Fruit fly (Drosophila melanogaster) whole organism, embryonic: ENCODE measurements around the gene CG5521.

ENCODE experiments used
- B-H2 ChIP-seq: fragments of 200-800 bp; sonication (Bioruptor generic); optimal IDR thresholded peaks from 2 replicates; lab custom pipeline; 2018; ENCODE audit warnings: missing biosample characterization, mild to moderate bottlenecking, missing genetic modification characterization
- CG10431 ChIP-seq: fragments of 200-800 bp; sonication (Bioruptor generic); optimal IDR thresholded peaks from 3 replicates; lab custom pipeline; 2018; ENCODE audit warnings: missing biosample characterization, mild to moderate bottlenecking, missing genetic modification characterization
- CG10654 ChIP-seq: fragments of 200-800 bp; sonication (Bioruptor generic); optimal IDR thresholded peaks from 2 replicates; lab custom pipeline; 2016; ENCODE audit warnings: missing biosample characterization, missing genetic modification characterization
- CG11093 ChIP-seq: fragments of 200-800 bp; sonication (Bioruptor generic); IDR thresholded peaks from 3 replicates; pipeline ENCODE4 v1.3.6; 2022; ENCODE audit warnings: missing biosample characterization, missing genetic modification characterization
- CG11695 ChIP-seq: fragments of 200-800 bp; sonication (Bioruptor generic); IDR thresholded peaks from 3 replicates; pipeline ENCODE4 v1.3.6; 2022; ENCODE audit warnings: missing biosample characterization, missing genetic modification characterization
- CG13775 ChIP-seq: fragments of 200-800 bp; sonication (Bioruptor generic); optimal IDR thresholded peaks from 3 replicates; lab custom pipeline; 2017; ENCODE audit warnings: missing biosample characterization, mild to moderate bottlenecking, missing genetic modification characterization
- CG1647 ChIP-seq: fragments of 200-800 bp; sonication (Bioruptor generic); optimal IDR thresholded peaks from 3 replicates; lab custom pipeline; 2016; ENCODE audit warnings: missing biosample characterization, missing genetic modification characterization
- CG17829 ChIP-seq: fragments of 200-800 bp; optimal IDR thresholded peaks from 2 replicates; lab custom pipeline; 2019; ENCODE audit warnings: missing biosample characterization, mild to moderate bottlenecking, missing genetic modification characterization, moderate library complexity
- CG18764 ChIP-seq: fragments of 200-800 bp; sonication (Bioruptor generic); optimal IDR thresholded peaks from 3 replicates; lab custom pipeline; 2016; ENCODE audit warnings: missing biosample characterization, missing genetic modification characterization
- CG32532 ChIP-seq: fragments of 200-800 bp; sonication (Bioruptor generic); IDR thresholded peaks from 2 replicates; pipeline ENCODE4 v1.3.6; 2022; ENCODE audit warnings: missing biosample characterization, missing genetic modification characterization
- CG34224 ChIP-seq: fragments of 200-800 bp; sonication (Bioruptor generic); IDR thresholded peaks from 3 replicates; pipeline ENCODE4 v1.3.6; 2022; ENCODE audit warnings: missing biosample characterization, missing genetic modification characterization; ENCODE audit not compliant: partially characterized antibody
- CG4404 ChIP-seq: fragments of 200-800 bp; sonication (Bioruptor generic); IDR thresholded peaks from 2 replicates; pipeline ENCODE4 v1.3.6; 2022; ENCODE audit warnings: missing biosample characterization, missing genetic modification characterization
- CG4854 ChIP-seq: fragments of 200-800 bp; sonication (Bioruptor generic); optimal IDR thresholded peaks from 2 replicates; lab custom pipeline; 2016; ENCODE audit warnings: missing biosample characterization, missing genetic modification characterization, inconsistent platforms
- CG6272 ChIP-seq: fragments of 200-800 bp; sonication (Bioruptor generic); IDR thresholded peaks from 2 replicates; pipeline ENCODE4 v1.3.6; 2022; ENCODE audit warnings: missing biosample characterization, missing genetic modification characterization
- CG6689 ChIP-seq: fragments of 200-800 bp; sonication (Bioruptor generic); IDR thresholded peaks from 2 replicates; pipeline ENCODE4 v1.3.6; 2022; ENCODE audit warnings: missing biosample characterization, missing genetic modification characterization
- CG6791 ChIP-seq: fragments of 200-800 bp; sonication (Bioruptor generic); IDR thresholded peaks from 3 replicates; pipeline ENCODE4 v1.3.6; 2022; ENCODE audit warnings: missing biosample characterization, missing genetic modification characterization; ENCODE audit not compliant: partially characterized antibody
- CG7271 ChIP-seq: fragments of 200-800 bp; sonication (Bioruptor generic); optimal IDR thresholded peaks from 2 replicates; lab custom pipeline; 2018; ENCODE audit warnings: missing biosample characterization, mild to moderate bottlenecking, missing genetic modification characterization, moderate library complexity
- CG7357 ChIP-seq: fragments of 200-800 bp; sonication (Bioruptor generic); IDR thresholded peaks from 3 replicates; pipeline ENCODE4 v1.3.6; 2022; ENCODE audit warnings: missing biosample characterization, missing genetic modification characterization
- CG7928 ChIP-seq: fragments of 200-800 bp; sonication (Bioruptor generic); optimal IDR thresholded peaks from 2 replicates; lab custom pipeline; 2017; ENCODE audit warnings: missing biosample characterization, mild to moderate bottlenecking, missing genetic modification characterization
- CG7963 ChIP-seq: fragments of 200-800 bp; sonication (Bioruptor generic); IDR thresholded peaks from 3 replicates; pipeline ENCODE4 v1.3.6; 2022; ENCODE audit warnings: missing biosample characterization, missing genetic modification characterization; ENCODE audit not compliant: partially characterized antibody
- CG8478 ChIP-seq: fragments of >200 bp; optimal IDR thresholded peaks from 2 replicates; lab custom pipeline; 2018
- CG8944 ChIP-seq: fragments of 200-800 bp; sonication (Bioruptor generic); optimal IDR thresholded peaks from 3 replicates; lab custom pipeline; 2016; ENCODE audit warnings: missing biosample characterization, missing genetic modification characterization
- CG9437 ChIP-seq: fragments of 200-800 bp; sonication (Bioruptor generic); optimal IDR thresholded peaks from 2 replicates; lab custom pipeline; 2018; ENCODE audit warnings: missing biosample characterization, mild to moderate bottlenecking, missing genetic modification characterization
- CG9609 ChIP-seq: fragments of 200-800 bp; sonication (Bioruptor generic); optimal IDR thresholded peaks from 3 replicates; lab custom pipeline; 2016; ENCODE audit warnings: missing biosample characterization, missing genetic modification characterization
- ERR ChIP-seq: fragments of 200-800 bp; sonication (Bioruptor generic); optimal IDR thresholded peaks from 2 replicates; lab custom pipeline; 2016; ENCODE audit warnings: missing biosample characterization, missing genetic modification characterization
- Ets97D ChIP-seq: fragments of 200-800 bp; sonication (Bioruptor generic); optimal IDR thresholded peaks from 3 replicates; lab custom pipeline; 2016; ENCODE audit warnings: missing biosample characterization, missing genetic modification characterization
- Fer1 ChIP-seq: fragments of 200-800 bp; sonication (Bioruptor generic); optimal IDR thresholded peaks from 2 replicates; lab custom pipeline; 2017; ENCODE audit warnings: missing biosample characterization, mild to moderate bottlenecking, missing genetic modification characterization
- Hr39 ChIP-seq: fragments of >200 bp; optimal IDR thresholded peaks from 2 replicates; lab custom pipeline; 2017
- NfI ChIP-seq: fragments of 200-800 bp; sonication (Bioruptor generic); optimal IDR thresholded peaks from 3 replicates; lab custom pipeline; 2018; ENCODE audit warnings: missing biosample characterization, mild to moderate bottlenecking, missing genetic modification characterization, moderate library complexity
- Oli ChIP-seq: fragments of 200-800 bp; sonication (Bioruptor generic); optimal IDR thresholded peaks from 2 replicates; lab custom pipeline; 2018; ENCODE audit warnings: missing biosample characterization, mild to moderate bottlenecking, missing genetic modification characterization, moderate library complexity
- Optix ChIP-seq: fragments of 200-800 bp; sonication (Bioruptor generic); IDR thresholded peaks from 3 replicates; pipeline ENCODE4 v1.3.6; 2022; ENCODE audit warnings: missing biosample characterization, missing genetic modification characterization
- Side ChIP-seq: fragments of 200-800 bp; sonication (Bioruptor generic); optimal IDR thresholded peaks from 2 replicates; lab custom pipeline; 2016; ENCODE audit warnings: missing biosample characterization, missing genetic modification characterization
- Six4 ChIP-seq: fragments of 200-800 bp; sonication (Bioruptor generic); optimal IDR thresholded peaks from 2 replicates; lab custom pipeline; 2016; ENCODE audit warnings: missing biosample characterization, missing genetic modification characterization
- Sry-β ChIP-seq: fragments of 200-800 bp; sonication (Bioruptor generic); optimal IDR thresholded peaks from 2 replicates; lab custom pipeline; 2018; ENCODE audit warnings: missing biosample characterization, mild to moderate bottlenecking, missing genetic modification characterization, moderate library complexity
- Ssrp ChIP-seq: fragments of 200-800 bp; sonication (Bioruptor generic); optimal IDR thresholded peaks from 2 replicates; lab custom pipeline; 2018; ENCODE audit warnings: missing biosample characterization, mild to moderate bottlenecking, missing genetic modification characterization, moderate library complexity
- Xrp1 ChIP-seq: fragments of 200-800 bp; sonication (Bioruptor generic); IDR thresholded peaks from 2 replicates; pipeline ENCODE4 v1.3.6; 2022; ENCODE audit warnings: missing biosample characterization, missing genetic modification characterization
- abd-A ChIP-seq: fragments of 200-800 bp; sonication (Bioruptor generic); optimal IDR thresholded peaks from 3 replicates; lab custom pipeline; 2019; ENCODE audit warnings: missing biosample characterization, mild to moderate bottlenecking, missing genetic modification characterization, moderate library complexity
- bcd ChIP-seq: fragments of 200-800 bp; sonication (Bioruptor generic); optimal IDR thresholded peaks from 2 replicates; lab custom pipeline; 2017; ENCODE audit warnings: missing biosample characterization, mild to moderate bottlenecking, missing genetic modification characterization
- cad ChIP-seq: fragments of >200 bp; optimal IDR thresholded peaks from 2 replicates; lab custom pipeline; 2017; ENCODE audit warnings: missing biosample characterization, missing genetic modification characterization
- cwo ChIP-seq: fragments of 200-800 bp; sonication (Bioruptor generic); optimal IDR thresholded peaks from 3 replicates; lab custom pipeline; 2017; ENCODE audit warnings: missing biosample characterization, missing genetic modification characterization, mild to moderate bottlenecking, moderate library complexity, missing genetic modification reagents
- dimm ChIP-seq: fragments of 200-800 bp; sonication (Bioruptor generic); IDR thresholded peaks from 2 replicates; pipeline ENCODE4 v1.3.6; 2022; ENCODE audit warnings: missing biosample characterization, missing genetic modification characterization
- emc ChIP-seq: fragments of 200-800 bp; sonication (Bioruptor generic); optimal IDR thresholded peaks from 2 replicates; lab custom pipeline; 2016; ENCODE audit warnings: missing biosample characterization, missing genetic modification characterization
- fru ChIP-seq: fragments of >200 bp; optimal IDR thresholded peaks from 2 replicates; lab custom pipeline; 2017
- gem ChIP-seq: fragments of 200-800 bp; sonication (Bioruptor generic); optimal IDR thresholded peaks from 2 replicates; lab custom pipeline; 2019; ENCODE audit warnings: missing biosample characterization, mild to moderate bottlenecking, missing genetic modification characterization, moderate library complexity
- ind ChIP-seq: fragments of 200-800 bp; sonication (Bioruptor generic); optimal IDR thresholded peaks from 3 replicates; lab custom pipeline; 2016; ENCODE audit warnings: missing biosample characterization, missing genetic modification characterization
- schlank ChIP-seq: fragments of 200-800 bp; sonication (Bioruptor generic); optimal IDR thresholded peaks from 2 replicates; lab custom pipeline; 2018; ENCODE audit warnings: missing biosample characterization, mild to moderate bottlenecking, missing genetic modification characterization
- sob ChIP-seq: fragments of 200-800 bp; sonication (Bioruptor generic); IDR thresholded peaks from 2 replicates; pipeline ENCODE4 v1.3.6; 2022; ENCODE audit warnings: missing biosample characterization, missing genetic modification characterization
- trem ChIP-seq: fragments of 200-800 bp; optimal IDR thresholded peaks from 3 replicates; lab custom pipeline; 2019; ENCODE audit warnings: missing biosample characterization, mild to moderate bottlenecking, missing genetic modification characterization, moderate library complexity
- unpg ChIP-seq: fragments of 200-800 bp; sonication (Bioruptor generic); optimal IDR thresholded peaks from 3 replicates; lab custom pipeline; 2018; ENCODE audit warnings: missing biosample characterization, mild to moderate bottlenecking, missing genetic modification characterization, moderate library complexity
- vfl ChIP-seq: fragments of 200-800 bp; sonication (Bioruptor generic); optimal IDR thresholded peaks from 2 replicates; lab custom pipeline; 2016; ENCODE audit warnings: missing biosample characterization, missing genetic modification characterization
- zen2 ChIP-seq: fragments of 200-800 bp; sonication (Bioruptor generic); IDR thresholded peaks from 3 replicates; pipeline ENCODE4 v1.3.6; 2022; ENCODE audit warnings: missing biosample characterization, missing genetic modification characterization; ENCODE audit not compliant: partially characterized antibody

Gene CG5521

dm6 chr3R:26954020-26954672 lies 12.6 kb upstream of the CG5521 start (continued):
- peak; percentile 68 for TF ChIP-seq CG6272
- peak; percentile 8 for TF ChIP-seq CG7928 (GFP tag; lab: Kevin White, UChicago)
- peak; percentile 18 for TF ChIP-seq CG9437 (GFP tag; lab: Kevin White, UChicago)
- no peak for TF ChIP-seq CG7963 (GFP tag; lab: Robert Waterston, UW)
- no peak for TF ChIP-seq dimm (GFP tag; lab: Robert Waterston, UW)
- TF ChIP-seq Optix = 0 out of 3 replicates have a peak, but pooled peaks have one; percentile 36
- peak; percentile 6 for TF ChIP-seq CG10431 (GFP tag; lab: Kevin White, UChicago)
- peak; percentile 74 for TF ChIP-seq sob
- no peak for TF ChIP-seq zen2 (GFP tag; lab: Robert Waterston, UW)
- TF ChIP-seq Xrp1 (GFP tag; lab: Robert Waterston, UW) = peak; percentile 89
- TF ChIP-seq CG9609 (GFP tag; lab: Kevin White, UChicago) = no peak
- no peak for TF ChIP-seq Ets97D (GFP tag; lab: Kevin White, UChicago)
- peak; percentile 80 for TF ChIP-seq CG11695 (GFP tag; lab: Robert Waterston, UW)
- no peak for TF ChIP-seq Sry-β (GFP tag; lab: Kevin White, UChicago)
- TF ChIP-seq CG17829 (tag; lab: Kevin White, UChicago) = peak; percentile 73
- no peak for TF ChIP-seq vfl (GFP tag; lab: Kevin White, UChicago)
- peak; percentile 43 for TF ChIP-seq CG10654 (GFP tag; lab: Kevin White, UChicago)
- peak; percentile 59 for TF ChIP-seq trem (tag; lab: Kevin White, UChicago)
- no peak for TF ChIP-seq CG6791
- peak; percentile 90 for TF ChIP-seq CG6689 (GFP tag; lab: Robert Waterston, UW)
- TF ChIP-seq CG8944 (GFP tag; lab: Kevin White, UChicago) = no peak
- no peak for TF ChIP-seq ERR (GFP tag; lab: Kevin White, UChicago)
- TF ChIP-seq CG11093 (GFP tag; lab: Robert Waterston, UW) = peak; percentile 60; the same call in 1 of the 3 replicates
- peak; percentile 73 for TF ChIP-seq unpg (GFP tag; lab: Kevin White, UChicago)
- TF ChIP-seq Fer1 (GFP tag; lab: Kevin White, UChicago) = peak; percentile 61
- peak; percentile 30 for TF ChIP-seq CG7271
- TF ChIP-seq CG34224 (GFP tag; lab: Robert Waterston, UW) = no peak
- peak; percentile 66 for TF ChIP-seq NfI
- no peak for TF ChIP-seq Side (GFP tag; lab: Kevin White, UChicago)
- peak; percentile 82 for TF ChIP-seq bcd (GFP tag; lab: Kevin White, UChicago)
- no peak for TF ChIP-seq CG4854 (GFP tag; lab: Kevin White, UChicago)
- TF ChIP-seq Hr39 = no peak
- peak; percentile 45 for TF ChIP-seq CG4404
- peak; percentile 85 for TF ChIP-seq gem (tag; lab: Kevin White, UChicago)
- TF ChIP-seq schlank = no peak
- peak; percentile 31; the same call in 1 of the 3 replicates for TF ChIP-seq CG7357 (GFP tag; lab: Robert Waterston, UW)
- TF ChIP-seq emc = no peak
- TF ChIP-seq CG8478 (lab: Kevin White, UChicago) = peak; percentile 69
- TF ChIP-seq CG1647 = peak; percentile 7
- peak; percentile 69 for TF ChIP-seq cwo (GFP tag; lab: Kevin White, UChicago)
- no peak for TF ChIP-seq cad (GFP tag; lab: Kevin White, UChicago)
- peak; percentile 74 for TF ChIP-seq Oli
- peak; percentile 68 for TF ChIP-seq CG32532 (GFP tag; lab: Robert Waterston, UW)
- peak; percentile 72 for TF ChIP-seq ind (GFP tag; lab: Kevin White, UChicago)
- TF ChIP-seq abd-A (tag; lab: Kevin White, UChicago) = no peak
- no peak for TF ChIP-seq fru (lab: Kevin White, UChicago)
- TF ChIP-seq Ssrp (tag; lab: Kevin White, UChicago) = peak; percentile 80
- TF ChIP-seq CG13775 (GFP tag; lab: Kevin White, UChicago) = peak; percentile 54
- TF ChIP-seq B-H2 (GFP tag; lab: Kevin White, UChicago) = no peak
- peak; percentile 72 for TF ChIP-seq Six4
- TF ChIP-seq CG18764 = peak; percentile 57
